Fruit fly (Drosophila melanogaster): ENCODE measurements around the gene kirre.

The kirre gene

dm6 chrX:2987320-2987719 is 247.1 kb downstream of the kirre start:
- TF ChIP-seq OdsH (GFP tag; optimal IDR thresholded peaks at IDR 0.05): no peak
- TF ChIP-seq lola (GFP tag; optimal IDR thresholded peaks at IDR 0.05): no peak
- no peak for TF ChIP-seq fru (GFP tag; optimal IDR thresholded peaks at IDR 0.05)
- TF ChIP-seq dmrt93B (GFP tag; optimal IDR thresholded peaks at IDR 0.05): no peak
- no peak for TF ChIP-seq brk (GFP tag; optimal IDR thresholded peaks at IDR 0.05)
- TF ChIP-seq woc (GFP tag; optimal IDR thresholded peaks at IDR 0.05): no peak
- TF ChIP-seq Hr83 (GFP tag; optimal IDR thresholded peaks at IDR 0.05; ENCODE audit: poor library complexity, severe bottlenecking): no peak
- TF ChIP-seq sv (GFP tag; optimal IDR thresholded peaks at IDR 0.05): no peak
- no peak for TF ChIP-seq br (GFP tag; optimal IDR thresholded peaks at IDR 0.05)
- no peak for TF ChIP-seq ey (GFP tag; optimal IDR thresholded peaks at IDR 0.05)
- TF ChIP-seq Vsx2 (GFP tag; optimal IDR thresholded peaks at IDR 0.05; ENCODE audit: partially characterized antibody): no peak
- TF ChIP-seq dl (GFP tag; optimal IDR thresholded peaks at IDR 0.05; ENCODE audit: insufficient read depth in 1 of 2, partially characterized antibody in 2 of 2): no peak
- TF ChIP-seq Hr78 (GFP tag; optimal IDR thresholded peaks at IDR 0.05): no peak
- TF ChIP-seq Sp1 (GFP tag; optimal IDR thresholded peaks at IDR 0.05): no peak
- TF ChIP-seq usp (GFP tag; optimal IDR thresholded peaks at IDR 0.05): no peak
- no peak for TF ChIP-seq dsf (GFP tag; optimal IDR thresholded peaks at IDR 0.05; ENCODE audit: borderline replicate concordance)
- no peak for TF ChIP-seq Rel (GFP tag; optimal IDR thresholded peaks at IDR 0.05)
- no peak for TF ChIP-seq Rel (tag; optimal IDR thresholded peaks at IDR 0.05)
- TF ChIP-seq HLH106 (tag; optimal IDR thresholded peaks at IDR 0.05): no peak
- no peak for TF ChIP-seq jim (GFP tag; optimal IDR thresholded peaks at IDR 0.05)
- TF ChIP-seq Myc (optimal IDR thresholded peaks at IDR 0.05): no peak

dm6 chrX:2989332-2989731 is 249.1 kb downstream of the kirre start:
- TF ChIP-seq Dfd (GFP tag; optimal IDR thresholded peaks at IDR 0.05) (peak; percentile 20), HLH106 (tag; optimal IDR thresholded peaks at IDR 0.05) (no peak)

- TF ChIP-seq Sp1 (GFP tag; optimal IDR thresholded peaks at IDR 0.05) (no peak), dsf (GFP tag; optimal IDR thresholded peaks at IDR 0.05; ENCODE audit: borderline replicate concordance) (no peak), Hnf4 (GFP tag; optimal IDR thresholded peaks at IDR 0.05) (no peak), N (GFP tag; optimal IDR thresholded peaks at IDR 0.05) (no peak), rgr (GFP tag; optimal IDR thresholded peaks at IDR 0.05) (no peak), foxo (GFP tag; optimal IDR thresholded peaks at IDR 0.05) (no peak), jim (GFP tag; optimal IDR thresholded peaks at IDR 0.05) (no peak), pan (optimal IDR thresholded peaks at IDR 0.05) (no peak), fru (GFP tag; optimal IDR thresholded peaks at IDR 0.05) (no peak), Rel (GFP tag; optimal IDR thresholded peaks at IDR 0.05) (no peak), Rel (tag; optimal IDR thresholded peaks at IDR 0.05) (no peak), h (GFP tag; optimal IDR thresholded peaks at IDR 0.05) (no peak), GATAd (GFP tag; optimal IDR thresholded peaks at IDR 0.05) (no peak), lola (GFP tag; optimal IDR thresholded peaks at IDR 0.05) (no peak), br (GFP tag; optimal IDR thresholded peaks at IDR 0.05) (no peak), HLH106 (tag; optimal IDR thresholded peaks at IDR 0.05) (no peak), Mio (GFP tag; optimal IDR thresholded peaks at IDR 0.05) (no peak), usp (GFP tag; optimal IDR thresholded peaks at IDR 0.05) (no peak), dmrt93B (GFP tag; optimal IDR thresholded peaks at IDR 0.05) (no peak), CrebA (GFP tag; optimal IDR thresholded peaks at IDR 0.05; ENCODE audit: borderline replicate concordance) (no peak), Dfd (GFP tag; optimal IDR thresholded peaks at IDR 0.05) (no peak)
Observed at dm6 chrX:2990952-2991351, 250.8 kb downstream of the kirre start.

- TF ChIP-seq sv (GFP tag; optimal IDR thresholded peaks at IDR 0.05) (peak; percentile 1), foxo (GFP tag; optimal IDR thresholded peaks at IDR 0.05) (no peak)
Observed at dm6 chrX:2993098-2993773, 253.1 kb downstream of the kirre start.

- TF ChIP-seq tai (GFP tag; optimal IDR thresholded peaks at IDR 0.05) (no peak), dsf (GFP tag; optimal IDR thresholded peaks at IDR 0.05; ENCODE audit: borderline replicate concordance) (no peak), CG9705 (GFP tag; optimal IDR thresholded peaks at IDR 0.05) (no peak), Dfd (GFP tag; optimal IDR thresholded peaks at IDR 0.05) (no peak), foxo (GFP tag; optimal IDR thresholded peaks at IDR 0.05) (no peak), lola (GFP tag; optimal IDR thresholded peaks at IDR 0.05) (no peak), sage (GFP tag; optimal IDR thresholded peaks at IDR 0.05) (no peak), Vsx2 (GFP tag; optimal IDR thresholded peaks at IDR 0.05; ENCODE audit: partially characterized antibody) (no peak), pan (optimal IDR thresholded peaks at IDR 0.05) (no peak), dmrt93B (GFP tag; optimal IDR thresholded peaks at IDR 0.05) (no peak), Dif (GFP tag; optimal IDR thresholded peaks at IDR 0.05; ENCODE audit: partially characterized antibody) (no peak), woc (GFP tag; optimal IDR thresholded peaks at IDR 0.05) (no peak), Rel (GFP tag; optimal IDR thresholded peaks at IDR 0.05) (no peak), Rel (tag; optimal IDR thresholded peaks at IDR 0.05) (no peak), h (GFP tag; optimal IDR thresholded peaks at IDR 0.05) (no peak), GATAd (GFP tag; optimal IDR thresholded peaks at IDR 0.05) (no peak), Myc (optimal IDR thresholded peaks at IDR 0.05) (no peak), fru (GFP tag; optimal IDR thresholded peaks at IDR 0.05) (no peak), br (GFP tag; optimal IDR thresholded peaks at IDR 0.05) (no peak)
Observed at dm6 chrX:3002148-3002547, 262.0 kb downstream of the kirre start.

Measured in whole organism, wandering third instar larva.